Fruit fly (Drosophila melanogaster) whole organism, prepupa: ENCODE measurements around the gene fh.

ENCODE experiments used
- Blimp-1 ChIP-seq: fragments of 200-800 bp; sonication (Bioruptor generic); optimal IDR thresholded peaks from 3 replicates; lab custom pipeline; 2017; ENCODE audit warnings: missing biosample characterization, missing genetic modification characterization, mild to moderate bottlenecking, moderate library complexity, missing genetic modification reagents
- CG10631 ChIP-seq: fragments of 200-800 bp; sonication (Bioruptor generic); optimal IDR thresholded peaks from 2 replicates; lab custom pipeline; 2016; ENCODE audit warnings: missing biosample characterization, missing genetic modification characterization
- CG11762 ChIP-seq: fragments of 200-800 bp; sonication (Bioruptor generic); optimal IDR thresholded peaks from 3 replicates; lab custom pipeline; 2016; ENCODE audit warnings: missing biosample characterization, missing genetic modification characterization; ENCODE audit not compliant: insufficient read depth
- CG11902 ChIP-seq: fragments of 200-800 bp; sonication (Bioruptor generic); optimal IDR thresholded peaks from 3 replicates; lab custom pipeline; 2016; ENCODE audit warnings: missing biosample characterization, missing genetic modification characterization
- CG15336 ChIP-seq: fragments of 200-800 bp; sonication (Bioruptor generic); IDR thresholded peaks from 2 replicates; pipeline ENCODE4 v1.3.6; 2022; ENCODE audit warnings: missing biosample characterization, missing genetic modification characterization
- CG1621 ChIP-seq: fragments of 200-800 bp; sonication (Bioruptor generic); optimal IDR thresholded peaks from 3 replicates; lab custom pipeline; 2018; ENCODE audit warnings: missing biosample characterization, mild to moderate bottlenecking, missing genetic modification characterization
- CG16779 ChIP-seq: fragments of 200-800 bp; sonication (Bioruptor generic); optimal IDR thresholded peaks from 3 replicates; lab custom pipeline; 2017; ENCODE audit warnings: missing biosample characterization, mild to moderate bottlenecking, missing genetic modification characterization
- CG3032 ChIP-seq: fragments of 200-800 bp; optimal IDR thresholded peaks from 2 replicates; lab custom pipeline; 2019; ENCODE audit warnings: missing biosample characterization, mild to moderate bottlenecking, missing genetic modification characterization, moderate library complexity
- CG31627 ChIP-seq: fragments of 200-800 bp; sonication (Bioruptor generic); optimal IDR thresholded peaks from 3 replicates; lab custom pipeline; 2016; ENCODE audit warnings: missing biosample characterization, missing genetic modification characterization
- CG32006 ChIP-seq: fragments of 200-800 bp; sonication (Bioruptor generic); optimal IDR thresholded peaks from 3 replicates; lab custom pipeline; 2017; ENCODE audit warnings: missing biosample characterization, mild to moderate bottlenecking, missing genetic modification characterization
- CG3919 ChIP-seq: fragments of 200-800 bp; sonication (Bioruptor generic); optimal IDR thresholded peaks from 3 replicates; lab custom pipeline; 2016; ENCODE audit warnings: missing biosample characterization, missing genetic modification characterization
- CG4318 ChIP-seq: fragments of 200-800 bp; sonication (Bioruptor generic); optimal IDR thresholded peaks from 3 replicates; lab custom pipeline; 2017; ENCODE audit warnings: missing biosample characterization, mild to moderate bottlenecking, missing genetic modification characterization
- CG6276 ChIP-seq: fragments of 200-800 bp; sonication (Bioruptor generic); optimal IDR thresholded peaks from 2 replicates; lab custom pipeline; 2017; ENCODE audit warnings: missing biosample characterization, mild to moderate bottlenecking, missing genetic modification characterization
- CG6808 ChIP-seq: fragments of 200-800 bp; sonication (Bioruptor generic); optimal IDR thresholded peaks from 3 replicates; lab custom pipeline; 2017; ENCODE audit warnings: missing biosample characterization, missing genetic modification characterization, mild to moderate bottlenecking, moderate library complexity, missing genetic modification reagents
- CG6854 ChIP-seq: fragments of 200-800 bp; sonication (Bioruptor generic); optimal IDR thresholded peaks from 2 replicates; lab custom pipeline; 2017; ENCODE audit warnings: missing biosample characterization, mild to moderate bottlenecking, missing genetic modification characterization
- CG7368 ChIP-seq: fragments of 200-800 bp; sonication (Bioruptor generic); optimal IDR thresholded peaks from 3 replicates; lab custom pipeline; 2016; ENCODE audit warnings: missing biosample characterization, missing genetic modification characterization
- CG8119 ChIP-seq: fragments of 200-800 bp; sonication (Bioruptor generic); IDR thresholded peaks from 3 replicates; pipeline ENCODE4 v1.3.6; 2022; ENCODE audit warnings: missing biosample characterization, missing genetic modification characterization
- CG8319 ChIP-seq: fragments of 200-800 bp; sonication (Bioruptor generic); optimal IDR thresholded peaks from 3 replicates; lab custom pipeline; 2016; ENCODE audit warnings: missing biosample characterization, missing genetic modification characterization
- Eip78C ChIP-seq: fragments of 200-800 bp; sonication (Bioruptor generic); peaks from one replicate; lab custom pipeline; 2016; ENCODE audit warnings: missing biosample characterization, missing genetic modification characterization
- Eip93F ChIP-seq: fragments of 200-800 bp; sonication (Bioruptor generic); optimal IDR thresholded peaks from 2 replicates; lab custom pipeline; 2016; ENCODE audit warnings: missing biosample characterization, mild to moderate bottlenecking, missing genetic modification characterization
- Ets21C ChIP-seq: fragments of 200-800 bp; sonication (Bioruptor generic); optimal IDR thresholded peaks from 3 replicates; lab custom pipeline; 2016; ENCODE audit warnings: missing biosample characterization, missing genetic modification characterization
- Ets96B ChIP-seq: fragments of 200-800 bp; optimal IDR thresholded peaks from 2 replicates; lab custom pipeline; 2019; ENCODE audit warnings: missing biosample characterization, mild to moderate bottlenecking, missing genetic modification characterization, moderate library complexity
- Gug ChIP-seq: fragments of 200-800 bp; sonication (Bioruptor generic); IDR thresholded peaks from 2 replicates; pipeline ENCODE4 v1.3.6; 2022; ENCODE audit warnings: missing biosample characterization, missing genetic modification characterization
- Hr38 ChIP-seq: sonication (Bioruptor generic); optimal IDR thresholded peaks from 2 replicates; lab custom pipeline; 2016; ENCODE audit warnings: missing biosample characterization, missing genetic modification characterization
- Hr39 ChIP-seq: fragments of 200-800 bp; sonication (Bioruptor generic); optimal IDR thresholded peaks from 2 replicates; lab custom pipeline; 2016; ENCODE audit warnings: missing biosample characterization, missing genetic modification characterization
- Hr4 ChIP-seq: fragments of 200-800 bp; sonication (Bioruptor generic); optimal IDR thresholded peaks from 3 replicates; lab custom pipeline; 2016; ENCODE audit warnings: missing biosample characterization, missing genetic modification characterization
- Lpt ChIP-seq: fragments of 200-800 bp; sonication (Bioruptor generic); optimal IDR thresholded peaks from 3 replicates; lab custom pipeline; 2016; ENCODE audit warnings: missing biosample characterization, missing genetic modification characterization
- Met ChIP-seq: fragments of 200-800 bp; sonication (Bioruptor generic); optimal IDR thresholded peaks from 3 replicates; lab custom pipeline; 2016; ENCODE audit warnings: missing biosample characterization, missing genetic modification characterization
- OdsH ChIP-seq: fragments of 200-800 bp; sonication (Bioruptor generic); optimal IDR thresholded peaks from 3 replicates; lab custom pipeline; 2016; ENCODE audit warnings: missing biosample characterization, missing genetic modification characterization
- Smox ChIP-seq: fragments of 200-800 bp; sonication (Bioruptor generic); optimal IDR thresholded peaks from 3 replicates; lab custom pipeline; 2016; ENCODE audit warnings: missing biosample characterization, missing genetic modification characterization
- Sox102F ChIP-seq: fragments of 200-800 bp; sonication (Bioruptor generic); optimal IDR thresholded peaks from 2 replicates; lab custom pipeline; 2016; ENCODE audit warnings: missing biosample characterization, mild to moderate bottlenecking, missing genetic modification characterization
- Sox14 ChIP-seq: fragments of 200-800 bp; sonication (Bioruptor generic); optimal IDR thresholded peaks from 3 replicates; lab custom pipeline; 2016; ENCODE audit warnings: missing biosample characterization, missing genetic modification characterization
- Sox15 ChIP-seq: fragments of 200-800 bp; sonication (Bioruptor generic); optimal IDR thresholded peaks from 3 replicates; lab custom pipeline; 2016; ENCODE audit warnings: missing biosample characterization, missing genetic modification characterization
- achi ChIP-seq: fragments of 200-800 bp; sonication (Bioruptor generic); optimal IDR thresholded peaks from 3 replicates; lab custom pipeline; 2016; ENCODE audit warnings: missing biosample characterization, missing genetic modification characterization
- acj6 ChIP-seq: fragments of 200-800 bp; sonication (Bioruptor generic); optimal IDR thresholded peaks from 3 replicates; lab custom pipeline; 2016; ENCODE audit warnings: missing biosample characterization, missing genetic modification characterization
- dac ChIP-seq: fragments of 200-800 bp; sonication (Bioruptor generic); optimal IDR thresholded peaks from 2 replicates; lab custom pipeline; 2017; ENCODE audit warnings: missing biosample characterization, mild to moderate bottlenecking, missing genetic modification characterization
- dsx ChIP-seq: fragments of 200-800 bp; optimal IDR thresholded peaks from 3 replicates; lab custom pipeline; 2019; ENCODE audit warnings: missing biosample characterization, mild to moderate bottlenecking, missing genetic modification characterization, moderate library complexity; ENCODE audit not compliant: poor library complexity, severe bottlenecking
- eg ChIP-seq: fragments of 200-800 bp; sonication (Bioruptor generic); IDR thresholded peaks from 3 replicates; pipeline ENCODE4 v1.3.6; 2022; ENCODE audit warnings: missing biosample characterization, missing genetic modification characterization
- fkh ChIP-seq: fragments of 200-800 bp; sonication (Bioruptor generic); optimal IDR thresholded peaks from 3 replicates; lab custom pipeline; 2017; ENCODE audit warnings: missing biosample characterization, mild to moderate bottlenecking, missing genetic modification characterization, moderate library complexity
- lz ChIP-seq: fragments of 200-800 bp; sonication (Bioruptor generic); optimal IDR thresholded peaks from 3 replicates; lab custom pipeline; 2016; ENCODE audit warnings: missing biosample characterization, missing genetic modification characterization
- net ChIP-seq: fragments of 200-800 bp; sonication (Bioruptor generic); optimal IDR thresholded peaks from 3 replicates; lab custom pipeline; 2016; ENCODE audit warnings: missing biosample characterization, missing genetic modification characterization
- salr ChIP-seq, 2 experiments: fragments of 200-800 bp; sonication (Bioruptor generic); optimal IDR thresholded peaks; 3 replicates each; lab custom pipeline; 2016 to 2018; ENCODE audit warnings: missing biosample characterization in 2 of 2, missing genetic modification characterization in 2 of 2, mild to moderate bottlenecking in 1 of 2
- spab ChIP-seq: fragments of 200-800 bp; sonication (Bioruptor generic); optimal IDR thresholded peaks from 2 replicates; lab custom pipeline; 2017; ENCODE audit warnings: missing biosample characterization, mild to moderate bottlenecking, missing genetic modification characterization, missing genetic modification reagents
- vri ChIP-seq: fragments of 200-800 bp; sonication (Bioruptor generic); optimal IDR thresholded peaks from 3 replicates; lab custom pipeline; 2016; ENCODE audit warnings: missing biosample characterization, mild to moderate bottlenecking, missing genetic modification characterization

fh gene

dm6 chrX:9127264-9128011, 21.4 kb downstream of the fh start:
- TF ChIP-seq Lpt: no peak
- no peak for TF ChIP-seq Sox14
- no peak for TF ChIP-seq CG3919 (GFP tag; lab: Kevin White, UChicago)
- peak; percentile 48; the same call in 1 of the 3 replicates for TF ChIP-seq eg
- TF ChIP-seq CG7368: no peak
- no peak for TF ChIP-seq achi (GFP tag; lab: Kevin White, UChicago)
- no peak for TF ChIP-seq Eip93F (GFP tag; lab: Kevin White, UChicago)
- TF ChIP-seq Sox102F (GFP tag; lab: Kevin White, UChicago): no peak
- peak; percentile 22 for TF ChIP-seq Hr4
- TF ChIP-seq Hr38 (GFP tag; lab: Kevin White, UChicago): no peak
- TF ChIP-seq CG15336: peak; percentile 35; the same call in 1 of the 2 replicates
- no peak for TF ChIP-seq Blimp-1 (GFP tag; lab: Kevin White, UChicago)
- TF ChIP-seq Sox15 (GFP tag; lab: Kevin White, UChicago): no peak
- peak; percentile 41 for TF ChIP-seq CG32006 (GFP tag; lab: Kevin White, UChicago)
- no peak for TF ChIP-seq Ets21C
- no peak for TF ChIP-seq CG16779 (tag; lab: Kevin White, UChicago)
- TF ChIP-seq CG6808 (GFP tag; lab: Kevin White, UChicago): no peak
- no peak for TF ChIP-seq vri (GFP tag; lab: Kevin White, UChicago)
- no peak for TF ChIP-seq CG6276
- no peak for TF ChIP-seq CG1621
- no peak for TF ChIP-seq CG8319 (GFP tag; lab: Kevin White, UChicago)
- no peak for TF ChIP-seq CG6854
- TF ChIP-seq net (GFP tag; lab: Kevin White, UChicago): no peak
- TF ChIP-seq CG11902: no peak
- no peak for TF ChIP-seq CG10631 (GFP tag; lab: Kevin White, UChicago)
- TF ChIP-seq dsx: no peak
- TF ChIP-seq Ets96B (tag; lab: Kevin White, UChicago): no peak
- TF ChIP-seq acj6: no peak
- TF ChIP-seq Met: no peak
- no peak for TF ChIP-seq CG31627 (GFP tag; lab: Kevin White, UChicago)
- no peak for TF ChIP-seq Gug (GFP tag; lab: Robert Waterston, UW)
- TF ChIP-seq CG11762 (GFP tag; lab: Kevin White, UChicago): no peak
- no peak for TF ChIP-seq dac (GFP tag; lab: Kevin White, UChicago)
- no peak for TF ChIP-seq spab (GFP tag; lab: Kevin White, UChicago)
- no peak for TF ChIP-seq OdsH (GFP tag; lab: Kevin White, UChicago)
- TF ChIP-seq fkh: no peak
- TF ChIP-seq salr (GFP tag; optimal IDR thresholded peaks at IDR 0.05; lab: Kevin White, UChicago): no peak
- no peak for TF ChIP-seq Smox
- TF ChIP-seq Eip78C (GFP tag; lab: Kevin White, UChicago): peak; percentile 11
- TF ChIP-seq CG8119 (GFP tag; lab: Robert Waterston, UW): no peak
- TF ChIP-seq CG3032 (tag; lab: Kevin White, UChicago): no peak
- no peak for TF ChIP-seq lz (GFP tag; lab: Kevin White, UChicago)
- TF ChIP-seq CG4318: no peak
- no peak for TF ChIP-seq Hr39 (GFP tag; lab: Kevin White, UChicago)
